Fruit fly (Drosophila melanogaster): ENCODE measurements around the gene CG3592.

The CG3592 gene

dm6 chrX:2919742-2920141 lies 15.2 kb upstream of the CG3592 start, which contains the start of gene CG3588 (continued):
- TF ChIP-seq gsb (GFP tag; IDR thresholded peaks at IDR 0.05) (peak; percentile 84), CG18619 (GFP tag; optimal IDR thresholded peaks at IDR 0.05) (peak; percentile 57), NC2β (GFP tag; optimal IDR thresholded peaks at IDR 0.05) (peak; percentile 34), crp (GFP tag; optimal IDR thresholded peaks at IDR 0.05) (no peak), sd (tag; optimal IDR thresholded peaks at IDR 0.05) (peak; percentile 45), Hr78 (GFP tag; optimal IDR thresholded peaks at IDR 0.05) (no peak), ro (GFP tag; IDR thresholded peaks at IDR 0.05) (no peak), Tbp (GFP tag; optimal IDR thresholded peaks at IDR 0.05) (no peak), CG18011 (GFP tag; optimal IDR thresholded peaks at IDR 0.05) (peak; percentile 46), nom (GFP tag; optimal IDR thresholded peaks at IDR 0.05) (no peak), CG4360 (GFP tag; IDR thresholded peaks at IDR 0.05) (no peak), mld (GFP tag; IDR thresholded peaks at IDR 0.05; ENCODE audit: partially characterized antibody) (no peak), ab (GFP tag; optimal IDR thresholded peaks at IDR 0.05) (no peak), ac (GFP tag; optimal IDR thresholded peaks at IDR 0.05) (no peak), HLHmδ (GFP tag; optimal IDR thresholded peaks at IDR 0.05) (no peak), Lhr (GFP tag; optimal IDR thresholded peaks at IDR 0.05) (no peak), Atf3 (GFP tag; optimal IDR thresholded peaks at IDR 0.05) (peak; percentile 63), CG33213 (GFP tag; optimal IDR thresholded peaks at IDR 0.05) (peak; percentile 60), sna (GFP tag; IDR thresholded peaks at IDR 0.05; ENCODE audit: partially characterized antibody) (no peak), CHES-1-like (GFP tag; optimal IDR thresholded peaks at IDR 0.05) (peak; percentile 74), Sry-β (GFP tag; optimal IDR thresholded peaks at IDR 0.05) (no peak), Optix (GFP tag; IDR thresholded peaks at IDR 0.05) (no peak), Ets65A (GFP tag) (peak; percentile 82), CG8089 (GFP tag; optimal IDR thresholded peaks at IDR 0.05) (peak; percentile 18), ase (GFP tag; IDR thresholded peaks at IDR 0.05) (peak; percentile 62; the same call in 2 of the 3 replicates), CG17385 (GFP tag; optimal IDR thresholded peaks at IDR 0.05) (peak; percentile 68), CG34422 (GFP tag; IDR thresholded peaks at IDR 0.05) (peak; percentile 45; the same call in 2 of the 3 replicates), lmd (GFP tag; IDR thresholded peaks at IDR 0.05) (peak; percentile 85), Camta (GFP tag; optimal IDR thresholded peaks at IDR 0.05) (no peak), vnd (GFP tag; IDR thresholded peaks at IDR 0.05; ENCODE audit: partially characterized antibody) (no peak), so (GFP tag; IDR thresholded peaks at IDR 0.05) (no peak), CG13296 (GFP tag; optimal IDR thresholded peaks at IDR 0.05) (peak; percentile 75), unpg (GFP tag; optimal IDR thresholded peaks at IDR 0.05) (peak; percentile 81), CG3407 (GFP tag; optimal IDR thresholded peaks at IDR 0.05) (no peak), sr (GFP tag; IDR thresholded peaks at IDR 0.05) (0 out of 3 replicates have a peak, but pooled peaks have one; percentile 14), CG6272 (GFP tag; IDR thresholded peaks at IDR 0.05) (0 out of 2 replicates have a peak, but pooled peaks have one; percentile 15), danr (GFP tag; IDR thresholded peaks at IDR 0.05) (peak; percentile 67), Gsc (GFP tag; IDR thresholded peaks at IDR 0.05) (no peak), CG30431 (GFP tag; optimal IDR thresholded peaks at IDR 0.05) (peak; percentile 18), CG10565 (GFP tag; optimal IDR thresholded peaks at IDR 0.05) (no peak), Ada2b (GFP tag; IDR thresholded peaks at IDR 0.05) (peak; percentile 68), CG14965 (GFP tag; optimal IDR thresholded peaks at IDR 0.05; ENCODE audit: borderline replicate concordance) (no peak)

- TF ChIP-seq Lpt (GFP tag; optimal IDR thresholded peaks at IDR 0.05) (no peak), CG14050 (GFP tag; IDR thresholded peaks at IDR 0.05) (no peak), emc (GFP tag; optimal IDR thresholded peaks at IDR 0.05) (no peak), H2.0 (GFP tag; IDR thresholded peaks at IDR 0.05) (no peak), fd102C (GFP tag; optimal IDR thresholded peaks at IDR 0.05) (no peak), ken (GFP tag; IDR thresholded peaks at IDR 0.05) (no peak), Bdp1 (GFP tag; optimal IDR thresholded peaks at IDR 0.05) (no peak), sd (tag; optimal IDR thresholded peaks at IDR 0.05) (no peak), CG1233 (GFP tag; optimal IDR thresholded peaks at IDR 0.05) (no peak), Nf-YA (GFP tag; IDR thresholded peaks at IDR 0.05) (no peak), CG17568 (GFP tag; optimal IDR thresholded peaks at IDR 0.05) (no peak), CG14014 (GFP tag; IDR thresholded peaks at IDR 0.05) (no peak), Hr39 (optimal IDR thresholded peaks at IDR 0.05) (no peak), CG10959 (GFP tag; IDR thresholded peaks at IDR 0.05) (no peak)
These were observed 7.8 kb upstream of the CG3592 start, which contains the start of gene CG14424 for dm6 chrX:2927158-2927557. Gene CG14424 (minus strand): TSS chrX:2927258.
